Fruit fly (Drosophila melanogaster): ENCODE measurements around the gene Ziz.
A peak's percentile ranks its signal among the peaks of the same experiment; 100 is the strongest.

dm6 chr2L:7442929-7443328 lies 53.2 kb downstream of the Ziz start:
- TF ChIP-seq brk (GFP tag; optimal IDR thresholded peaks at IDR 0.05) (no peak), psq (GFP tag; optimal IDR thresholded peaks at IDR 0.05) (no peak), sv (GFP tag; optimal IDR thresholded peaks at IDR 0.05) (peak; percentile 27), Dfd (GFP tag; optimal IDR thresholded peaks at IDR 0.05) (no peak), Jra (GFP tag; optimal IDR thresholded peaks at IDR 0.05) (no peak), CG9705 (GFP tag; optimal IDR thresholded peaks at IDR 0.05) (no peak), dmrt93B (GFP tag; optimal IDR thresholded peaks at IDR 0.05) (no peak), CG32264 (GFP tag; optimal IDR thresholded peaks at IDR 0.05) (no peak), GATAd (GFP tag; optimal IDR thresholded peaks at IDR 0.05) (no peak), jim (GFP tag; optimal IDR thresholded peaks at IDR 0.05) (no peak)
